Fruit fly (Drosophila melanogaster) Kc167 (cell line): ENCODE measurements around the gene indra.

ENCODE experiments used
- Sin3A ChIP-seq: fragments of >200 bp; optimal IDR thresholded peaks from 2 replicates; lab custom pipeline; 2018; ENCODE audit warnings: missing external identifiers
- psq ChIP-seq: fragments of >200 bp; optimal IDR thresholded peaks from 2 replicates; lab custom pipeline; 2017; ENCODE audit warnings: missing external identifiers
- ttk ChIP-seq: sonication (Bioruptor generic); optimal IDR thresholded peaks from 2 replicates; lab custom pipeline; 2017; ENCODE audit warnings: missing external identifiers

dm6 chr3L:1390410-1390809 lies 48.2 kb upstream of the indra start:
- TF ChIP-seq psq (lab: Kevin White, UChicago) (no peak), ttk (lab: Kevin White, UChicago) (no peak), Sin3A (lab: Kevin White, UChicago) (no peak)
